Fruit fly (Drosophila melanogaster): Measurements from ENCODE around the gene SecS.
A peak's percentile ranks its signal among the peaks of the same experiment; 100 is the strongest.

The SecS gene

dm6 chr3R:5617923-5618623, 16.8 kb downstream of the SecS start:
- TF ChIP-seq CG17801 (GFP tag; optimal IDR thresholded peaks at IDR 0.05; ENCODE audit: partially characterized antibody) = no peak

- no peak for TF ChIP-seq CG17801 (GFP tag; optimal IDR thresholded peaks at IDR 0.05; ENCODE audit: partially characterized antibody)
These were observed 19.2 kb downstream of the SecS start for dm6 chr3R:5620387-5620956.

dm6 chr3R:5621714-5622405, 20.6 kb downstream of the SecS start:
- TF ChIP-seq CG17801 (GFP tag; optimal IDR thresholded peaks at IDR 0.05; ENCODE audit: partially characterized antibody) = no peak

DNA sequence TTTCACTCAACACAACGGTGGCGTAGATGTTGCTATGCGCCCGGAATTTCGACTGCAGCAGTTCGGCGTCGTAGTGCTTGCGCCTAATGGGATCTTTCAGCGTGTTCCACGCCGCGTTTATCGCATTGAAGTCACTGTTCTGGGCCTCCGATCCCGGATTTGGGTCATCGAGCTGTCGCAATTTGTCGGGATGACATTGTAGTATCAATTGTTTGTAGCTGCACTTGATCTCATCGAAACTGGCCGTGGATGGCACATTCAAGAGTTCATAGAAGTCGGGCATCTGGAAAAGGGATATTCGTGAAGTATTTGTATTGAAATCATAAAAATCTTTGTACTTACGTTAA, 21.1 kb downstream of the SecS start:
- TF ChIP-seq CG17801 (GFP tag; optimal IDR thresholded peaks at IDR 0.05; ENCODE audit: partially characterized antibody) = no peak

- peak; percentile 76 for TF ChIP-seq CG17801 (GFP tag; optimal IDR thresholded peaks at IDR 0.05; ENCODE audit: partially characterized antibody)
These were observed 21.9 kb downstream of the SecS start for dm6 chr3R:5622985-5623630.

DNA sequence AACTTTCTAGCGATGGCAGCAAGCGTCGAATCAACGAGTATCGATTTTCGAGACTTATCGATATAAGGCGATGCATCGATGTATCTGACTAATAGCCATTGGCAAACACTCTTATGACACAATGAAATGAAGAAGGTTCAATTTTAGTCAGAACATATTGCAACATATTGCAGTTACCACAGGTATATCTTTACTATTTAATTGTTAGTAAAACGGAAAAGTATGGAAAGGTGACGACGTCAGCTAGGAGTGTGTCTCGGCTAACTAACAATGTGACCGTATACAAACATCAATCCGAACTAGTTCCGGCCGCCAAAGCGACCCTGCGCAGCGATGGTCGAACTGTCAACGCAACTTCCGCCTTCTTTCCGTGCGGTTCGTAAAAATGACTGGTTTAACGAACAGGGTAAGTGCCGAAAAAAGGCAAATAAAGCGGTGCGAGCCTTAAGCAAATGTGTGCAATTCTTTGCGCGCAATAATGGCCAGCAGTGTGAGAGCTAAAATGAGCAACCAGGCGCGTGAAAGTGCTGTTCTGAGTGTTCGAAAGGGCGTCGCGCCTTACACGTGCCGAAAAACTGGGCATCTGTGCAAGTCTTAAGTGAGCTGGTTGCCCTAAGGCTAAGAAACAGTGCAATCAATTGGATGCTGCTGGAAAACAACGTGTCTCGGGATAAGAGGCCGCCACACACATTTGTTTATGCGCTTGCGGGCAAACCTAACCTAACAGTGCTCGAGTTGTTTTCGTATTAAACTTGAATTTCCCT, 23.1 kb downstream of the SecS start, which contains the start of the genes Dph4, Spec2 and RpL13A:
Dph4 (minus strand) TSS at position 11 of the 764 bp plus-strand sequence.
Spec2 (minus strand) TSS at position 11 of the 764 bp plus-strand sequence.
RpL13A (plus strand) TSS at position 360 of the 764 bp plus-strand sequence.
- peak; percentile 90 for TF ChIP-seq CG17801 (GFP tag; optimal IDR thresholded peaks at IDR 0.05; ENCODE audit: partially characterized antibody)

DNA sequence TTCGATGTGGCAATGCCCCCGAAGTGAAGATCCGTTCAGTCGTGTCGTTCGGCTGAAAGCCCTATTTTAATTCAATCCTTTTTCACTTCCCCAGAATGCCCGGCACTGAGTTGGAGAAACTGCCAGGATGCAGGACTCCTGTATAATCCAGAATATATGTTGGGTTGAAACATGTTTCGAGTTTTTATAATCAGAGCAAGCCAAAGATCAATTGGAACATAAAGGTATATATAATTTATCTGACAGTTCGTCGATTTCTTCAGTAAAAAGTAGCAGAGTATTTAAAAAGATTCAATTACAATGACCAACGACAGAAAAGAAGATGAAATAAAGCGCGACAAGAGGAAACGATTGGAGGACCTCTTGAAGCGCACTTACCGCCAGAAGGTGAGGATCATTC, 26.3 kb downstream of the SecS start, which contains the start of gene CG31551:
CG31551 (plus strand) TSS at position 301 of the 400 bp plus-strand sequence.
- TF ChIP-seq CG17801 (GFP tag; optimal IDR thresholded peaks at IDR 0.05; ENCODE audit: partially characterized antibody) = no peak

DNA sequence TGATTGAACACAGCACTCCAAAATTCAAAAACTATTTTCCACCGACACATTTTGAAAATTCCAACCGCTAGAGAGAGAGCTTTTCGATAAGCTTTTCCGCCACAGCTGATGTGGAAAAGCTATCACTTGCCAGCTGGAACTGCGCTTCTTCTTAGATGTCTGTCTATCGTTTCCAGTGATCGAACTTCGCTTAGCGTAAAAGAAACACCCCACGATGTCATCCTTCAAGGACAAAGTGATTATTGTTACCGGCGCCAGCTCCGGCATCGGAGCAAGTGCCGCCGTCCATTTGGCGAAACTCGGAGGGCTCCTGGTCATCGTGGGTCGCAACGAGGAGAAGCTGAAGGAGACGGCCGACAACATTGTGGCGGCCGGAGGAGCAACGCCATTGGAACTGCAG, 30.9 kb downstream of the SecS start, which contains the start of gene CG31549:
CG31549 (plus strand) TSS at position 11 of the 400 bp plus-strand sequence.
- TF ChIP-seq CG17801 (GFP tag; optimal IDR thresholded peaks at IDR 0.05; ENCODE audit: partially characterized antibody) = peak; percentile 57

- peak; percentile 57 for TF ChIP-seq CG17801 (GFP tag; optimal IDR thresholded peaks at IDR 0.05; ENCODE audit: partially characterized antibody)
These were observed 32.2 kb downstream of the SecS start, which contains the start of gene CG12171 for dm6 chr3R:5633437-5633836. Gene CG12171 (plus strand): TSS chr3R:5633627.

DNA sequence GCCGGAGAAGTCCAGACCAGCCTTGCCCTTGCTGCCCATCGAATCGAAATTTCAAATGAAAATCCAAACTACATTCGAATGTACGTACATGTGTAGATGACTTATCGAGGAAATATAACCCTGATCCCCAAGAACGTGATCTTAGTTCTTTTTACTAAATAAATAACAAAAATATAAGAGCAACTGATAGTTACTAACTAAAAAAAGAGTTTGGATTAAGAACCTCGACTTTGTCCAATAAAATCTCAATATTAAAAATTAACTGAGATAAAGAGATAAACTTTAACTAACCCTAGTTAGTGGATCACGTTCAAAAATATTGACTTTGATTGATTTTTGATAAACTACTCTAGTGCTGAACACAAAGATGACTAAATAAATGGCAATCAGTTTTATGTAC, 34.3 kb downstream of the SecS start, which contains the start of gene CG31546:
CG31546 (minus strand) TSS at position 101 of the 400 bp plus-strand sequence.
- TF ChIP-seq CG17801 (GFP tag; optimal IDR thresholded peaks at IDR 0.05; ENCODE audit: partially characterized antibody) = no peak

DNA sequence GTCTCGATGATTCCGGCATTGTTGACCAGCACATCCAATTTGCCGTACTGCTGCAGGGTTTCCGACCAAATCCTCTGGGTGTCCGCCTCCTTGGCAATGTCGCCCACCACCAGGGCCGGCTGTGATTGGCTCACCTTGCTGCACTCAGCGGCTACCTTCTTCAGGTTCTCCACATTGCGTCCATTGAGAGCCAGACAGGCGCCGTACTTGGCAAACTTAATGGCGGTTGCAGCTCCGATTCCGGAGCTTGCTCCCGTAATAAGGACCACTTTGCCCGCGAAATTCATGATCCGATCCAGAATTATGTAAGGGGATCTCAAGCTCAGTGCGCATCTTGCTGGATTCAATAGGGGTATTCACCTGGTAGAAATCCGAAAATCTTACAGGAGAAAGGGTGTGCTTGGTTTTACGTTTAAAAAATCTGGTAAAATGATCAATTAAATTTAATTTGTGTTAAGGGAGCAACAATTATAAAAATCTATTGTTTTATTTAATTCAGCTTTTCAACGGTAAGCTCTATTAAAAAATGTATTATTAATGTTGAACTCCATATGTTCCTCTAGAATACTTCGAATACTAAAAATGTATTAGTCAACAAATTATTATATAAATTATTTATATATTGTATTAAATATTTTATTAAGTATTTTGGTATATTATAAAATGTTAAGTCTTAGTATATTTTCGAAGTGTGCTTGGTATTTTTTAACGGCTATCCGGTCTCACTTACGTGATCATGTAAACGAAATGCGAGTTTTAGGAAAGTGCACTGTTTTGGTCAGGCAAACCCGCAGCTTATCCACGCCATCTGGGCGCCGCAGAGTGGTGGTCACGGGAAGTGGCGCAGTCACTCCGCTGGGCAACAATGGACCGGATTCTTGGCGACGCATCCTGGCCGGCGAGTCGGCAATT, 35.5 kb downstream of the SecS start, which contains the start of the genes CG31548 and CG12170:
CG31548 (minus strand) TSS at position 334 of the 912 bp plus-strand sequence.
CG12170 (plus strand) TSS at position 716 of the 912 bp plus-strand sequence.
- TF ChIP-seq CG17801 (GFP tag; optimal IDR thresholded peaks at IDR 0.05; ENCODE audit: partially characterized antibody) = no peak

dm6 chr3R:5643421-5643820, 42.2 kb downstream of the SecS start:
- TF ChIP-seq CG17801 (GFP tag; optimal IDR thresholded peaks at IDR 0.05; ENCODE audit: partially characterized antibody) = no peak

Measured in ovary, adult (tissue).